Worm (Caenorhabditis elegans): ENCODE measurements around the gene fbxb-30.

- TF ChIP-seq B0310.2 (tag; optimal IDR thresholded peaks at IDR 0.05), result no peak
- no peak for TF ChIP-seq ama-1 (optimal IDR thresholded peaks at IDR 0.05)
- no peak for TF ChIP-seq pes-1 (GFP tag; IDR thresholded peaks at IDR 0.05)
- TF ChIP-seq hnd-1 (tag; optimal IDR thresholded peaks at IDR 0.05), result no peak
- TF ChIP-seq tbx-37 (GFP tag; conservative IDR thresholded peaks at IDR 0.05), result no peak
- TF ChIP-seq flt-1 (GFP tag; IDR thresholded peaks at IDR 0.05), result no peak
- no peak for TF ChIP-seq ceh-13 (GFP tag; optimal IDR thresholded peaks at IDR 0.05)
- TF ChIP-seq hmg-4 (GFP tag; optimal IDR thresholded peaks at IDR 0.05), result no peak
- TF ChIP-seq tra-4 (tag; optimal IDR thresholded peaks at IDR 0.05), result no peak
- no peak for TF ChIP-seq ceh-36 (tag; optimal IDR thresholded peaks at IDR 0.05)
- no peak for TF ChIP-seq hmbx-1 (tag; optimal IDR thresholded peaks at IDR 0.05)
- no peak for TF ChIP-seq sea-1 (GFP tag; conservative IDR thresholded peaks at IDR 0.05)
- TF ChIP-seq scrt-1 (GFP tag; IDR thresholded peaks at IDR 0.05), result no peak
- TF ChIP-seq ets-7 (tag; optimal IDR thresholded peaks at IDR 0.05), result no peak
Measured at ce11 chrII:988437-988836, 12.8 kb downstream of the fbxb-30 start, which contains the start of gene fbxc-39.
